Worm (Caenorhabditis elegans): ENCODE data around the gene R03G5.6.

Gene R03G5.6

ce11 chrX:7827989-7828388 is 11.3 kb upstream of the R03G5.6 start:
- TF ChIP-seq ceh-27 (GFP tag; optimal IDR thresholded peaks at IDR 0.05) = no peak
- TF ChIP-seq nhr-80 (tag; optimal IDR thresholded peaks at IDR 0.05) = peak; percentile 51
- no peak for TF ChIP-seq ccch-3 (GFP tag; optimal IDR thresholded peaks at IDR 0.05)
- no peak for TF ChIP-seq rec-8 (tag; optimal IDR thresholded peaks at IDR 0.05)
- TF ChIP-seq tbp1 (GFP tag; optimal IDR thresholded peaks at IDR 0.05) = no peak
- no peak for TF ChIP-seq B0261.1 (tag; optimal IDR thresholded peaks at IDR 0.05)
- no peak for TF ChIP-seq madf-3 (GFP tag; IDR thresholded peaks at IDR 0.05)
- no peak for TF ChIP-seq efl-1 (GFP tag; optimal IDR thresholded peaks at IDR 0.05)

- no peak for TF ChIP-seq lin-35 (GFP tag; optimal IDR thresholded peaks at IDR 0.05)
- TF ChIP-seq unc-62 (GFP tag; optimal IDR thresholded peaks at IDR 0.05) = peak; percentile 26
Observed at ce11 chrX:7826590-7827260, 10.0 kb upstream of the R03G5.6 start.

ce11 chrX:7825707-7826106 is 9.0 kb upstream of the R03G5.6 start:
- TF ChIP-seq nhr-179 (tag; optimal IDR thresholded peaks at IDR 0.05) (no peak), nfya-1 (tag; optimal IDR thresholded peaks at IDR 0.05; ENCODE audit: borderline replicate concordance, insufficient read depth) (no peak), attf-5 (GFP tag; optimal IDR thresholded peaks at IDR 0.05) (peak; percentile 20), nhr-80 (tag; optimal IDR thresholded peaks at IDR 0.05) (peak; percentile 42), hmg-1.2 (GFP tag; IDR thresholded peaks at IDR 0.05) (peak; percentile 5; the same call in 1 of the 2 replicates), madf-3 (GFP tag; IDR thresholded peaks at IDR 0.05) (no peak), ets-4 (GFP tag; optimal IDR thresholded peaks at IDR 0.05) (no peak), xnd-1 (tag; optimal IDR thresholded peaks at IDR 0.05) (no peak), snpc-1.3 (tag; optimal IDR thresholded peaks at IDR 0.05; ENCODE audit: insufficient read depth) (no peak), hmg-20 (GFP tag; IDR thresholded peaks at IDR 0.05) (no peak), ceh-40 (GFP tag; IDR thresholded peaks at IDR 0.05) (no peak), Y79H2A.3 (GFP tag; conservative IDR thresholded peaks at IDR 0.05) (no peak), ekl-4 (GFP tag; IDR thresholded peaks at IDR 0.05) (no peak), bed-1 (GFP tag; IDR thresholded peaks at IDR 0.05) (no peak), lin-54 (GFP tag; optimal IDR thresholded peaks at IDR 0.05) (no peak), F55B11.4 (tag; optimal IDR thresholded peaks at IDR 0.05; ENCODE audit: borderline replicate concordance, insufficient read depth) (no peak), ceh-91 (GFP tag; IDR thresholded peaks at IDR 0.05) (no peak), ztf-25 (GFP tag; IDR thresholded peaks at IDR 0.05) (no peak), somi-1 (GFP tag; optimal IDR thresholded peaks at IDR 0.05) (no peak), lag-1 (GFP tag; IDR thresholded peaks at IDR 0.05) (no peak), ZK185.1 (tag; optimal IDR thresholded peaks at IDR 0.05; ENCODE audit: poor library complexity, severe bottlenecking) (peak; percentile 7), snpc-1.1 (tag; optimal IDR thresholded peaks at IDR 0.05; ENCODE audit: insufficient read depth) (no peak), repo-1 (tag; optimal IDR thresholded peaks at IDR 0.05) (no peak), madf-8 (GFP tag; conservative IDR thresholded peaks at IDR 0.05) (no peak), ceh-100 (GFP tag; IDR thresholded peaks at IDR 0.05) (no peak), C06A6.2 (GFP tag; conservative IDR thresholded peaks at IDR 0.05) (0 out of 2 replicates have a peak, but pooled peaks have one; percentile 20), gei-17 (GFP tag; optimal IDR thresholded peaks at IDR 0.05) (no peak), zim-3 (tag; optimal IDR thresholded peaks at IDR 0.05) (no peak), cebp-2 (GFP tag; IDR thresholded peaks at IDR 0.05) (no peak), rec-8 (tag; optimal IDR thresholded peaks at IDR 0.05) (no peak)

Measured in whole organism, young adult.